Worm (Caenorhabditis elegans): ENCODE measurements around the gene nlp-43.

nlp-43 gene

ce11 chrIII:5024393-5024964 is 17.7 kb upstream of the nlp-43 start, which contains the start of gene pcf-11 (continued):
- no peak for TF ChIP-seq nhr-28 (tag; optimal IDR thresholded peaks at IDR 0.05)
- TF ChIP-seq unc-62 (GFP tag; optimal IDR thresholded peaks at IDR 0.05) = no peak
- peak; percentile 43 for TF ChIP-seq lir-3 (tag; optimal IDR thresholded peaks at IDR 0.05; ENCODE audit: poor library complexity)
- no peak for TF ChIP-seq aha-1 (tag; optimal IDR thresholded peaks at IDR 0.05)
- peak; percentile 41; the same call in 1 of the 2 replicates for TF ChIP-seq nhr-19 (GFP tag; conservative IDR thresholded peaks at IDR 0.05)
- TF ChIP-seq jun-1 (tag; optimal IDR thresholded peaks at IDR 0.05) = peak; percentile 10
- no peak for TF ChIP-seq sptf-1 (tag; optimal IDR thresholded peaks at IDR 0.05)
- TF ChIP-seq skn-1 (tag; optimal IDR thresholded peaks at IDR 0.05) = peak; percentile 58
- peak; percentile 9 for TF ChIP-seq irx-1 (tag; optimal IDR thresholded peaks at IDR 0.05)
- no peak for TF ChIP-seq zip-4 (GFP tag; optimal IDR thresholded peaks at IDR 0.05)
- no peak for TF ChIP-seq egl-13 (tag; optimal IDR thresholded peaks at IDR 0.05)
- peak; percentile 69 for TF ChIP-seq nhr-71 (tag; optimal IDR thresholded peaks at IDR 0.05)
- TF ChIP-seq mef-2 (tag; optimal IDR thresholded peaks at IDR 0.05) = no peak
- TF ChIP-seq ces-1 (GFP tag; optimal IDR thresholded peaks at IDR 0.05) = no peak
- TF ChIP-seq unc-86 (tag; optimal IDR thresholded peaks at IDR 0.05) = peak; percentile 53
- TF ChIP-seq tlp-1 (tag; optimal IDR thresholded peaks at IDR 0.05) = no peak
- TF ChIP-seq ets-5 (GFP tag; IDR thresholded peaks at IDR 0.05) = no peak
- TF ChIP-seq unc-98 (GFP tag; IDR thresholded peaks at IDR 0.05) = no peak
- peak; percentile 51 for TF ChIP-seq swsn-7 (tag; optimal IDR thresholded peaks at IDR 0.05)
- TF ChIP-seq vab-15 (tag; optimal IDR thresholded peaks at IDR 0.05) = no peak
- TF ChIP-seq lsy-2 (tag; optimal IDR thresholded peaks at IDR 0.05) = peak; percentile 43 to 78
- TF ChIP-seq ceh-63 (GFP tag; optimal IDR thresholded peaks at IDR 0.05) = no peak
- peak in 1 of 2 experiments; percentile 80 for TF ChIP-seq mdl-1 (tag; optimal IDR thresholded peaks at IDR 0.05)
- no peak for TF ChIP-seq ztf-4 (tag; optimal IDR thresholded peaks at IDR 0.05)
- no peak for TF ChIP-seq elt-2 (tag; optimal IDR thresholded peaks at IDR 0.05)
- TF ChIP-seq fos-1 (tag; optimal IDR thresholded peaks at IDR 0.05) = peak; percentile 15
- TF ChIP-seq nhr-90 (tag; optimal IDR thresholded peaks at IDR 0.05; ENCODE audit: poor library complexity) = peak; percentile 36
- no peak for TF ChIP-seq ceh-8 (GFP tag; optimal IDR thresholded peaks at IDR 0.05)
- no peak for TF ChIP-seq pag-3 (tag; optimal IDR thresholded peaks at IDR 0.05; ENCODE audit: borderline replicate concordance, insufficient read depth)
- no peak for TF ChIP-seq alr-1 (tag; optimal IDR thresholded peaks at IDR 0.05; ENCODE audit: borderline replicate concordance)
- TF ChIP-seq hlh-17 (GFP tag; optimal IDR thresholded peaks at IDR 0.05; ENCODE audit: borderline replicate concordance) = no peak
- peak; percentile 34 for TF ChIP-seq C16A3.4 (tag; optimal IDR thresholded peaks at IDR 0.05)
- TF ChIP-seq lin-15B (tag; optimal IDR thresholded peaks at IDR 0.05) = no peak
- no peak for TF ChIP-seq fkh-10 (GFP tag; optimal IDR thresholded peaks at IDR 0.05)
- peak; percentile 63 for TF ChIP-seq rnt-1 (tag; optimal IDR thresholded peaks at IDR 0.05)
- no peak for TF ChIP-seq fkh-4 (tag; optimal IDR thresholded peaks at IDR 0.05; ENCODE audit: borderline replicate concordance)
- TF ChIP-seq efl-3 (GFP tag; optimal IDR thresholded peaks at IDR 0.05) = no peak
- TF ChIP-seq snpc-4 (tag; optimal IDR thresholded peaks at IDR 0.05) = no peak
- peak; percentile 66 to 71 for TF ChIP-seq efl-1 (optimal IDR thresholded peaks at IDR 0.05)
- TF ChIP-seq efl-1 (GFP tag; optimal IDR thresholded peaks at IDR 0.05 in 1 of 2) = peak; percentile 54 to 96
- TF ChIP-seq nhr-237 (tag; optimal IDR thresholded peaks at IDR 0.05) = no peak
- TF ChIP-seq nhr-84 (tag; optimal IDR thresholded peaks at IDR 0.05) = no peak
- no peak for TF ChIP-seq pax-3 (tag; optimal IDR thresholded peaks at IDR 0.05)
- TF ChIP-seq sox-4 (tag; optimal IDR thresholded peaks at IDR 0.05) = no peak
- TF ChIP-seq ztf-11 (tag; optimal IDR thresholded peaks at IDR 0.05) = no peak
- peak; percentile 53 for TF ChIP-seq xbp-1 (tag; optimal IDR thresholded peaks at IDR 0.05)
- TF ChIP-seq ama-1 (optimal IDR thresholded peaks at IDR 0.05) = peak; percentile 53
- TF ChIP-seq dsc-1 (tag; optimal IDR thresholded peaks at IDR 0.05) = peak; percentile 25
- peak; percentile 45 for TF ChIP-seq tbx-2 (tag; optimal IDR thresholded peaks at IDR 0.05)
- TF ChIP-seq mab-9 (GFP tag; IDR thresholded peaks at IDR 0.05) = no peak
- TF ChIP-seq hlh-4 (tag; optimal IDR thresholded peaks at IDR 0.05) = no peak
- TF ChIP-seq lin-39 (tag; optimal IDR thresholded peaks at IDR 0.05) = no peak
- TF ChIP-seq mep-1 (tag; optimal IDR thresholded peaks at IDR 0.05) = peak; percentile 33
